Worm (Caenorhabditis elegans): ENCODE measurements around the gene clec-206.

Gene clec-206

DNA sequence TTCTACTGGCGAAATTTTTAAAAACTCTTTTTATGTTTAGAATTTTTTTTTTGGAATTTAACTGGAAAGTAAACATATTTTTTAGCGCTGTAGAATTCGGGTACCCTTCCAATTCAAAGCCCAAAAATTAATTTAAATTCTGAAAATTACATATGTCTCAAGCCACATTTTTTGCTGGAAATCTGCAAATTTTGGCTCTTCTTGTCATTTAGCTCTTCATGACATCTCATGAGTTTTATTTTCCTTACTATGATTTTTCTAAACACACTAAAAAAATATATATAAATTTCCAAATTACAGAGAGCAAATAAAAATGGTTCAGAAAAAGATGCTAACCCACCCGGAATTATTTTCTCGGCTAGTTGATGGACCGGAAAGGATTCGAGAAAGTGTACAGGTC lies 34.9 kb downstream of the clec-206 start, which contains the start of gene acs-3:
Gene acs-3, plus strand, starts transcription at position 301 of the 400 bp plus-strand sequence.
- TF ChIP-seq dao-5 (tag; optimal IDR thresholded peaks at IDR 0.05) = no peak
- TF ChIP-seq W03F9.2 (tag; optimal IDR thresholded peaks at IDR 0.05) = no peak
- TF ChIP-seq him-1 (tag; optimal IDR thresholded peaks at IDR 0.05) = no peak

DNA sequence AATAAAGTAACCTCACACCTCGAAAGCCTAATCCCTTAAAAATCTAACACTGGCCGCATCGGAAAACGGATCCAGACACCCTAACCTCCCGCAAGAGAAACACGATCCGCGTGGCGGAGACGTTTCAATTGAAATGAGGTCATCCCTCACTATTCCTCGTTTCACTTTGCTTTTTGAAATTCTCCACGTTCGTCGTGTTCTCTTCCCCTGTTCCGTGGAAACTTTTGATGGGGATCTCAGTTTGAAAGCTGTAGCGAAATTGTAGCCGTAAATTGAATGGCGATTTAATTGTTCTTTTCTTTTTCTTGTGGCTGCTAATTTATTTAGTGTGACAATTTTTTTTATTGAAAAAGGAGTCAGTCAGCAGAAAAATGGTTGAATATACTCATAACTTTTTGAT lies 35.3 kb downstream of the clec-206 start:
- TF ChIP-seq W03F9.2 (tag; optimal IDR thresholded peaks at IDR 0.05) = no peak
- no peak for TF ChIP-seq him-1 (tag; optimal IDR thresholded peaks at IDR 0.05)
- no peak for TF ChIP-seq dao-5 (tag; optimal IDR thresholded peaks at IDR 0.05)

- no peak for TF ChIP-seq dao-5 (tag; optimal IDR thresholded peaks at IDR 0.05)
- TF ChIP-seq him-1 (tag; optimal IDR thresholded peaks at IDR 0.05) = no peak
- no peak for TF ChIP-seq W03F9.2 (tag; optimal IDR thresholded peaks at IDR 0.05)
Observed at ce11 chrV:1966962-1967361, 37.2 kb downstream of the clec-206 start.

ce11 chrV:1964806-1965205 lies 39.3 kb downstream of the clec-206 start, which contains the start of gene srj-15:
Gene srj-15 (minus strand): TSS chrV:1964906.
- TF ChIP-seq him-1 (tag; optimal IDR thresholded peaks at IDR 0.05) (no peak), W03F9.2 (tag; optimal IDR thresholded peaks at IDR 0.05) (no peak), dao-5 (tag; optimal IDR thresholded peaks at IDR 0.05) (no peak)

DNA sequence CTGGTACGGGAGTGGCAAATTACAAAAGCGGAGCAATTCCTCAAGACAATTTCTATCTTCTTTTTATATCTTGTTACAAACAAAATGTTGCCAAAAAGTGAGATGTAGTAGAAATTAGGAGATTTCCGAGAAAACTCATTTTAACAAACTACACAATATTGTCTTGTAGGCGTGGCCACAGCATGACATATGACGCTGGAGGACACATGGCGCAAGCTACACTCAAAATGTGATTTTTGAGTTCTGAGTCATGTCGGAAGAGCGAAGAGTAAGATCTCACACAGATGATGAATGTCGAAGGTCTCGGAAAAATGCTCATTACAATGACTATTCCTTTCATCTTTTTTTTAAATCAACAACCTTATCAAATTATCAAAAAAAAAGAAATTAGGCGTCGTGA lies 42.7 kb downstream of the clec-206 start, which contains the start of gene Y40B10B.1:
Gene Y40B10B.1, minus strand, starts transcription at position 101 of the 400 bp plus-strand sequence.
- TF ChIP-seq W03F9.2 (tag; optimal IDR thresholded peaks at IDR 0.05) (no peak), dao-5 (tag; optimal IDR thresholded peaks at IDR 0.05) (no peak), him-1 (tag; optimal IDR thresholded peaks at IDR 0.05) (no peak)

DNA sequence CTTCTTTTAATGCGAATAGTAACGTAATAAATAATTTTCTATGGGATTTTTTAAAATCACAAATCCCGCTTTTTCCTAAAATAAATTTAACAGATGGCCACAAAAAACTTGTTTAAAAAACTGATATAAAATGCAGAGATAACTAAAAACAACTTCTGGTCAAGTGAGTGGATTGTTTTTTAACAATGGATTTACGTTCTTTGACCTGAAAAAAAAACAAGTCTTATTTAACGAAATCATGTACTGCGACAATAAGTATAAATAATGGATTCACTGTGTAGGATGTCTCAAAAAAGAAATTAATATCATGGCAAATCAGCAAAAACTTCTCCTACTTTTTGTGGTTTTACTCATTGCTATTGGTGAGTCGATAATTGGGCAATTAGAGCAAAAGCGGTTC lies 47.0 kb downstream of the clec-206 start, which contains the start of gene fipr-25:
Gene fipr-25, plus strand, starts transcription at position 301 of the 400 bp plus-strand sequence.
- TF ChIP-seq him-1 (tag; optimal IDR thresholded peaks at IDR 0.05) (no peak), dao-5 (tag; optimal IDR thresholded peaks at IDR 0.05) (no peak), W03F9.2 (tag; optimal IDR thresholded peaks at IDR 0.05) (no peak)

DNA sequence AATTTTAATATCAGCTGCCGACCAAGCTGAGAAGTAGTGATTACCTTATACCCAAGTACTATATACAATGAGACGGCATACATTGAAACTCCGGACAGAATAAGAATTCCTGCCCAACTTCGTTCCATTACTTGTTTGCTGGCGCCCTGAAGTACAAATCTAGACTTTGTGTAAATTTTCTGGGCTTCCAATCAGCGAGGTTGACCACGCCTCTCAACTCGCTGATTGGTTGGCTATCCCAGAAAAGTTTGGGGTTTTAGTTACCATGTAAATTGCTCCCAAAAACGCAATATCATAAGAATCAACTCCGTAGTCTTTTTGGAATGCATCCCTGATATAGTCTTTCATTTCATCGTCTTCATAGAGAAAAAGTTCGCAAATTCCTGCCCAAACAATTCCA lies 48.9 kb downstream of the clec-206 start:
- TF ChIP-seq W03F9.2 (tag; optimal IDR thresholded peaks at IDR 0.05) (no peak), him-1 (tag; optimal IDR thresholded peaks at IDR 0.05) (no peak), dao-5 (tag; optimal IDR thresholded peaks at IDR 0.05) (no peak)

Data from whole organism, L4/young adult.